Worm (Caenorhabditis elegans): ENCODE measurements around the gene tsen-34.

- no peak for TF ChIP-seq nhr-11 (tag; optimal IDR thresholded peaks at IDR 0.05)
- no peak for TF ChIP-seq zag-1 (tag; optimal IDR thresholded peaks at IDR 0.05)
- TF ChIP-seq ztf-4 (tag; optimal IDR thresholded peaks at IDR 0.05), result no peak
These were observed 49.7 kb downstream of the tsen-34 start, which contains the start of gene srbc-70 for ce11 chrIV:4227917-4228316.

Data from whole organism, L1 larva.